Worm (Caenorhabditis elegans) whole organism, L4 larva: ENCODE measurements around the gene clec-137.

ENCODE experiments used
- ama-1 ChIP-seq: fragments of 150-350 bp; optimal IDR thresholded peaks from 2 replicates; lab custom pipeline; 2014; ENCODE audit warnings: inconsistent platforms, mixed read lengths
- daf-8 ChIP-seq: fragments of 200-800 bp; sonication (Bioruptor generic); IDR thresholded peaks from 2 replicates; pipeline ENCODE4 v1.3.6; 2022; ENCODE audit warnings: missing genetic modification characterization, missing compliant biosample characterization
- lsy-2 ChIP-seq, 2 experiments: fragments of 150-350 bp in 1 of 2; sonication (generic microtip) in 1 of 2; optimal IDR thresholded peaks; 2 replicates each; lab custom pipeline; 2014 to 2017; ENCODE audit warnings: missing biosample characterization in 2 of 2, missing genetic modification characterization in 2 of 2
- mdl-1 ChIP-seq, 2 experiments: fragments of 150-350 bp in 1 of 2; sonication (generic microtip) in 1 of 2; optimal IDR thresholded peaks; 2 replicates each; lab custom pipeline; 2014 to 2017; ENCODE audit warnings: missing biosample characterization in 2 of 2, missing genetic modification characterization in 2 of 2
- spr-3 ChIP-seq: fragments of 200-800 bp; sonication (Bioruptor generic); optimal IDR thresholded peaks from 2 replicates; lab custom pipeline; 2018; ENCODE audit warnings: mild to moderate bottlenecking, missing genetic modification characterization, missing compliant biosample characterization
- ztf-7 ChIP-seq: fragments of 150-350 bp; optimal IDR thresholded peaks from 2 replicates; lab custom pipeline; 2014; ENCODE audit warnings: missing biosample characterization, missing genetic modification characterization

- TF ChIP-seq daf-8 (GFP tag; lab: Robert Waterston, UW): no peak
- no peak for TF ChIP-seq mdl-1 (tag; optimal IDR thresholded peaks at IDR 0.05; lab: Kevin White, UChicago)
- no peak for TF ChIP-seq spr-3 (GFP tag; lab: Kevin White, UChicago)
- no peak for TF ChIP-seq lsy-2 (tag; optimal IDR thresholded peaks at IDR 0.05; lab: Kevin White, UChicago)
- TF ChIP-seq ztf-7: no peak
- no peak for TF ChIP-seq ama-1 (lab: Kevin White, UChicago)
Observed at ce11 chrII:4601256-4601655, 16.6 kb downstream of the clec-137 start, which contains the start of gene ipla-1.
